Fruit fly (Drosophila melanogaster) whole organism, wandering third instar larva: ENCODE results near the gene Hph.

Experiments
- Abd-B ChIP-seq: fragments of >200 bp; optimal IDR thresholded peaks from 2 replicates; lab custom pipeline; 2017; ENCODE audit warnings: missing biosample characterization, missing genetic modification characterization
- CG32264 ChIP-seq: fragments of 200-800 bp; sonication (Bioruptor generic); optimal IDR thresholded peaks from 2 replicates; lab custom pipeline; 2016; ENCODE audit warnings: missing biosample characterization, missing genetic modification characterization
- CG9705 ChIP-seq: fragments of 200-800 bp; sonication (Bioruptor generic); optimal IDR thresholded peaks from 2 replicates; lab custom pipeline; 2018; ENCODE audit warnings: missing biosample characterization, mild to moderate bottlenecking, missing genetic modification characterization
- CrebA ChIP-seq: fragments of 200-800 bp; sonication (Bioruptor generic); optimal IDR thresholded peaks from 2 replicates; lab custom pipeline; 2016; ENCODE audit warnings: missing biosample characterization, mild to moderate bottlenecking, missing genetic modification characterization, borderline replicate concordance
- Dfd ChIP-seq: fragments of >200 bp; optimal IDR thresholded peaks from 2 replicates; lab custom pipeline; 2017; ENCODE audit warnings: missing biosample characterization, missing genetic modification characterization
- Dif ChIP-seq: fragments of 200-275, 200-300 bp; sonication (Bioruptor generic); optimal IDR thresholded peaks from 2 replicates; lab custom pipeline; 2018; ENCODE audit warnings: missing biosample characterization, missing genetic modification characterization; ENCODE audit not compliant: partially characterized antibody
- GATAd ChIP-seq: sonication (Bioruptor generic); optimal IDR thresholded peaks from 2 replicates; lab custom pipeline; 2016; ENCODE audit warnings: missing biosample characterization, missing genetic modification characterization
- HLH106 ChIP-seq: fragments of 200-800 bp; optimal IDR thresholded peaks from 3 replicates; lab custom pipeline; 2019; ENCODE audit warnings: missing biosample characterization, mild to moderate bottlenecking, missing genetic modification characterization, moderate library complexity
- Hnf4 ChIP-seq: fragments of 200-800 bp; sonication (Bioruptor generic); optimal IDR thresholded peaks from 2 replicates; lab custom pipeline; 2016; ENCODE audit warnings: missing biosample characterization, mild to moderate bottlenecking, missing genetic modification characterization
- Hr78 ChIP-seq: fragments of >200 bp; optimal IDR thresholded peaks from 2 replicates; lab custom pipeline; 2017; ENCODE audit warnings: missing biosample characterization, missing genetic modification characterization
- Hr83 ChIP-seq: fragments of 200-300 bp; sonication (Bioruptor generic); optimal IDR thresholded peaks from 2 replicates; lab custom pipeline; 2016; ENCODE audit warnings: missing biosample characterization, mild to moderate bottlenecking, missing genetic modification characterization, moderate library complexity; ENCODE audit not compliant: poor library complexity, severe bottlenecking
- Jra ChIP-seq: sonication (Bioruptor generic); optimal IDR thresholded peaks from 2 replicates; lab custom pipeline; 2016; ENCODE audit warnings: missing biosample characterization, missing genetic modification characterization
- Mio ChIP-seq: sonication (Bioruptor generic); optimal IDR thresholded peaks from 2 replicates; lab custom pipeline; 2016; ENCODE audit warnings: missing biosample characterization, missing genetic modification characterization
- Myc ChIP-seq: fragments of >200 bp; optimal IDR thresholded peaks from 2 replicates; lab custom pipeline; 2017
- N ChIP-seq: fragments of >200 bp; optimal IDR thresholded peaks from 2 replicates; lab custom pipeline; 2018; ENCODE audit warnings: missing biosample characterization, missing external identifiers, missing genetic modification characterization
- OdsH ChIP-seq: fragments of 200-800 bp; sonication (Bioruptor generic); optimal IDR thresholded peaks from 2 replicates; lab custom pipeline; 2016; ENCODE audit warnings: missing biosample characterization, mild to moderate bottlenecking, missing genetic modification characterization
- Rel ChIP-seq, 2 experiments: fragments of 200-800 bp; sonication (Bioruptor generic) in 1 of 2; optimal IDR thresholded peaks; 2 replicates in 1 of 2; 3 replicates in 1 of 2; lab custom pipeline; 2016 to 2019; ENCODE audit warnings: mild to moderate bottlenecking in 2 of 2, missing biosample characterization in 2 of 2, missing genetic modification characterization in 2 of 2, moderate library complexity in 1 of 2
- Sp1 ChIP-seq: fragments of 200-800 bp; sonication (Bioruptor generic); optimal IDR thresholded peaks from 3 replicates; lab custom pipeline; 2019; ENCODE audit warnings: missing biosample characterization, mild to moderate bottlenecking, missing genetic modification characterization, moderate library complexity
- br ChIP-seq: fragments of 200-800 bp; sonication (Bioruptor generic); optimal IDR thresholded peaks from 2 replicates; lab custom pipeline; 2016; ENCODE audit warnings: missing biosample characterization, missing genetic modification characterization
- brk ChIP-seq: fragments of 200-800 bp; sonication (Bioruptor generic); optimal IDR thresholded peaks from 2 replicates; lab custom pipeline; 2016; ENCODE audit warnings: missing biosample characterization, mild to moderate bottlenecking, missing genetic modification characterization
- dl ChIP-seq, 2 experiments: fragments of 175-275, 200-275 bp in 1 of 2; fragments of 200-275 bp in 1 of 2; sonication (Bioruptor generic); optimal IDR thresholded peaks; lab custom pipeline; 2018; ENCODE audit warnings: mild to moderate bottlenecking in 2 of 2, missing biosample characterization in 2 of 2, missing genetic modification characterization in 2 of 2, moderate library complexity in 2 of 2; ENCODE audit not compliant: partially characterized antibody in 2 of 2, insufficient read depth in 1 of 2
- dmrt93B ChIP-seq: fragments of 200-800 bp; sonication (Bioruptor generic); optimal IDR thresholded peaks from 2 replicates; lab custom pipeline; 2018; ENCODE audit warnings: missing biosample characterization, mild to moderate bottlenecking, missing genetic modification characterization
- dsf ChIP-seq: sonication (Bioruptor generic); optimal IDR thresholded peaks from 2 replicates; lab custom pipeline; 2016; ENCODE audit warnings: missing biosample characterization, missing genetic modification characterization, borderline replicate concordance
- ey ChIP-seq: fragments of 200-800 bp; sonication (Bioruptor generic); optimal IDR thresholded peaks from 2 replicates; lab custom pipeline; 2016; ENCODE audit warnings: missing biosample characterization, missing genetic modification characterization
- foxo ChIP-seq, 2 experiments: fragments of 200-800 bp; sonication (Bioruptor generic); optimal IDR thresholded peaks; 2 replicates in 1 of 2; 3 replicates in 1 of 2; lab custom pipeline; 2016 to 2017; ENCODE audit warnings: missing biosample characterization in 2 of 2, missing genetic modification characterization in 2 of 2
- fru ChIP-seq: fragments of 200-800 bp; sonication (Bioruptor generic); optimal IDR thresholded peaks from 3 replicates; lab custom pipeline; 2016; ENCODE audit warnings: missing biosample characterization, mild to moderate bottlenecking, missing genetic modification characterization
- h ChIP-seq: fragments of 200-800 bp; sonication (Bioruptor generic); optimal IDR thresholded peaks from 3 replicates; lab custom pipeline; 2016; ENCODE audit warnings: missing biosample characterization, mild to moderate bottlenecking, missing genetic modification characterization
- jim ChIP-seq: fragments of 175-275, 200-325 bp; sonication (Bioruptor generic); optimal IDR thresholded peaks from 2 replicates; lab custom pipeline; 2016; ENCODE audit warnings: missing biosample characterization, mild to moderate bottlenecking, missing genetic modification characterization
- lola ChIP-seq: fragments of >200 bp; optimal IDR thresholded peaks from 2 replicates; lab custom pipeline; 2017; ENCODE audit warnings: missing biosample characterization, missing genetic modification characterization
- pan ChIP-seq: fragments of >200 bp; optimal IDR thresholded peaks from 2 replicates; lab custom pipeline; 2017
- psq ChIP-seq: fragments of 200-800 bp; sonication (Bioruptor generic); optimal IDR thresholded peaks from 3 replicates; lab custom pipeline; 2017; ENCODE audit warnings: missing biosample characterization, mild to moderate bottlenecking, missing genetic modification characterization, moderate library complexity
- rgr ChIP-seq: fragments of 200-800 bp; sonication (Bioruptor generic); optimal IDR thresholded peaks from 3 replicates; lab custom pipeline; 2016; ENCODE audit warnings: missing biosample characterization, mild to moderate bottlenecking, missing genetic modification characterization
- sage ChIP-seq: fragments of 200-800 bp; sonication (Bioruptor generic); optimal IDR thresholded peaks from 2 replicates; lab custom pipeline; 2016; ENCODE audit warnings: missing biosample characterization, mild to moderate bottlenecking, missing genetic modification characterization
- sv ChIP-seq: fragments of 200-800 bp; sonication (Bioruptor generic); optimal IDR thresholded peaks from 3 replicates; lab custom pipeline; 2016; ENCODE audit warnings: missing biosample characterization, missing genetic modification characterization
- tai ChIP-seq: sonication (Bioruptor generic); optimal IDR thresholded peaks from 2 replicates; lab custom pipeline; 2016; ENCODE audit warnings: missing biosample characterization, missing genetic modification characterization
- usp ChIP-seq: fragments of >200 bp; optimal IDR thresholded peaks from 2 replicates; lab custom pipeline; 2017; ENCODE audit warnings: missing biosample characterization, missing genetic modification characterization
- woc ChIP-seq: sonication (Bioruptor generic); optimal IDR thresholded peaks from 2 replicates; lab custom pipeline; 2016; ENCODE audit warnings: missing biosample characterization, mild to moderate bottlenecking, missing genetic modification characterization

Gene Hph

DNA sequence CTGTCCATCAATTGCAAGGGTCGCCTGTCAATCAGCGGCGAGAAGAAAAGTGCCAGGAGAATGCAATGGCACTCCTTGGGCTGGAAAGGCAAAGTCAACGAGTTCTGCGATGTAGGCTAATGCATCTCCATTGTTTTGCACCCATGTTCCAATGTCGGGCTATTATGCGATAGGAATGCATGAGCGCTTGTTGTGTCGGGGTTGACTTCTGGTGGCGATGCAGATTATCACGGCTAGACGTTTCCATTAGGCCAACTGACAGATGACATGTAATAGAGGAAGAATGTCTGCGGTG lies 44.1 kb upstream of the Hph start:
- no peak for TF ChIP-seq h (GFP tag; lab: Kevin White, UChicago)

DNA sequence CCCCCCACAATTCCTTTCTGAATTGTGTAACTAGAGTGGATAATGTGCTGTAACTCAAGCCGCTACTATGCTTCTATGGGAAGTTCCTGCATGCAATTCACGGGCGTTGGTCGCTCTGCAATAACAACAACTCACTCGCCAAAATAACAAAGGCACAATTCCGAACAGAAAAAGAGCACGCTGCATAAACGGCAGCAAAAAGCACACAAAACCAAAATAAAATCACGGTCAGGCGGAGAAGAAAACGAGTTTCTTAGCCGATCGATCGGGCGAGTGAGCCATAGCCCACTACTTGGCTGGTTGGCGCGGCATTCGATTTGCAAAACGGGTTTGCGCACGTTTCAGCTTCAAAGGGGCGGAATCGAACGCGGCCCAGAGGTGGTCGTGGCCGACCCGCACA lies 43.5 kb upstream of the Hph start:
- peak; percentile 21 for TF ChIP-seq Dif (GFP tag; lab: Kevin White, UChicago)
- no peak for TF ChIP-seq tai (GFP tag; lab: Kevin White, UChicago)
- TF ChIP-seq Rel (GFP tag; optimal IDR thresholded peaks at IDR 0.05; lab: Kevin White, UChicago), result no peak
- peak; percentile 32 for TF ChIP-seq Rel (tag; optimal IDR thresholded peaks at IDR 0.05; lab: Kevin White, UChicago)

DNA sequence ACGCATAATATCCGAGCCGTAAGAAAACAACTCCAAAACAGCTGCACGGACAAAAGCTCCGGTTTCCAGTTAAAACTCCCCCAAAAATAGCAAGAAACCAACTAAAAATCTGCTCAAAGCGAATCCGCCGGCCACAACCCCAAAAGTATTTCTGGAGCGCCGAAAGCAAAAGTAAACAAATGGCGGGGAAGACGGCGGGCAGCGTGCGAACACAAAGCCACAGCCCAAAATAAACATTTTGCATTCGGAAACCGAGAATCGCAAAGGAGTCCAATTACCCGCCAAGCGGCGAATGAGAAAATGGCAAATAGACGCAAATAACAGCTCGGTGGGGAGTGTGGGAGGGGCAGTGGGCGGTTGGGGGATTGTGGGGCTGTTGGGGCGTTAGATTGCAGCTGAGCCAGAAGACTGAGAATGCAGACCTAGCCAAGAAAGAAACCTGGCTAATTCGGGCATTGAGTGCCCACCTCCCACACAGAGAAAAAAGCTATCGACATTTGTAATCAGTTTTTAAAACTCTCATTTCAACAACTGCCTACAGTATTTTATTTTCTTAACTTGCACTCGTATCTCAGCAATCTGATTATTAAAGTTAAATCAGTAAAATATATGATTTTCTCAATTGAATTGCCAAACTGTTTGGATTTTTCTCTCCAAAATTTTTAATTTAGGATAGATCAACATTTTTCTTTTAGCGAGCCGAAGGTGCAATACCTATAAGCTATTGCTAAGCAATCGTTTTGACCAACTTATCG lies 42.5 kb upstream of the Hph start:
- TF ChIP-seq psq (GFP tag; lab: Kevin White, UChicago) (peak; percentile 32), rgr (no peak)

DNA sequence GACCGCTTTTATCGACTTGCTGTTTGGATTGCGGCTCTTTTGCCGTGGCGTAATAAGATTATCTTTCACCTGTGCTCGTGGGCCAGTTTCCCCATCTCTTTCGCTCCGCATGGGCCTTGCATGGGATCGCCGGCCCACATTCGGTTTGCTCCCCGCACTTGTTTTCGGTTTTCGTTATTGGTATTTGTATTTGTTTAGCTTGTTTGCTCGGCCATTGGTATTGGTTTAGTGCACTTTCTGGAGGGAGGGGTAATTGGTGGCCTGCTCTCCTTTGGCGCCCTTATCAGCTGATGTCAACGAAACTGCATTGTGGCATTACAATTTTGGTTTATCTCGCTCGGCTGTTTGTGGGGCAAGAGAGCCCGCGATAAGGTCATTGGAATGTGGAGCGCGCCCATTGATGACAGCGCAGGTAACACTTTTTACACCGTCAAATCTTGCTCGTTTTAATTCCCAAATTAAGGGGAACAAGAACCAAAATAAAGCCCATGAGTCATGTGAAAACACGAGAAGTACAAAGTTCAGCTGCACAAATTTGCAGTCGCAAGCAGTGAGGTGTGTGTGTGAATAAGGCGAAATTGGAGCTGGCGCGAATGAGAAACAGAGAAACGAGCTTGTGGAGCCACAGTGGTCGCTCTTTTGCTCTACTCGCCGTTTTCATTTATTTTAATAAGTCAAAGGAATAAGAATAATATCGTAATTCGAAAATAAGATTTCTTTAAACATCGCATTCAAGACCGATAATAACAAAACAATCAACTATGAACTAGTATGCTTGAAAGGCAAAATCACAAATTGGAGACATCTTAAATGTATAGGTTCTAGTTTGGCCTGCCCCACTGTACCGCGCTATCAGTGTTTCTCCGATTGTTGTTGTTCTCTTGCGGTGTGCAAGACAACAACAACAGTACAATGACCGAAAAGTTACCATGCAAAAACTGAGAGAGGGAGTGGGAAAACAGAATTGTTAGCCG lies 41.2 kb upstream of the Hph start:
- TF ChIP-seq Jra (GFP tag; lab: Kevin White, UChicago) (peak; percentile 93), HLH106 (tag; lab: Kevin White, UChicago) (peak; percentile 92), tai (GFP tag; lab: Kevin White, UChicago) (no peak), CG32264 (GFP tag; lab: Kevin White, UChicago) (peak; percentile 83), brk (GFP tag; lab: Kevin White, UChicago) (no peak), Hnf4 (peak; percentile 91), psq (GFP tag; lab: Kevin White, UChicago) (peak; percentile 89), dl (GFP tag; optimal IDR thresholded peaks at IDR 0.05; lab: Kevin White, UChicago; ENCODE audit: insufficient read depth in 1 of 2, partially characterized antibody in 2 of 2) (no peak), woc (peak; percentile 91), lola (GFP tag; lab: Kevin White, UChicago) (no peak), Abd-B (no peak), sv (GFP tag; lab: Kevin White, UChicago) (peak; percentile 88), Hr78 (no peak), Sp1 (GFP tag; lab: Kevin White, UChicago) (peak; percentile 89), Dif (GFP tag; lab: Kevin White, UChicago) (no peak), Myc (lab: Kevin White, UChicago) (no peak), OdsH (peak; percentile 89), h (GFP tag; lab: Kevin White, UChicago) (peak; percentile 91), pan (no peak), N (GFP tag; lab: Kevin White, UChicago) (no peak), GATAd (GFP tag; lab: Kevin White, UChicago) (no peak), dsf (GFP tag; lab: Kevin White, UChicago) (peak; percentile 90), fru (GFP tag; lab: Kevin White, UChicago) (peak; percentile 92), sage (GFP tag; lab: Kevin White, UChicago) (peak; percentile 81), Mio (GFP tag; lab: Kevin White, UChicago) (peak; percentile 72), jim (GFP tag; lab: Kevin White, UChicago) (peak; percentile 98), Rel (GFP tag; optimal IDR thresholded peaks at IDR 0.05; lab: Kevin White, UChicago) (peak; percentile 26), Rel (tag; optimal IDR thresholded peaks at IDR 0.05; lab: Kevin White, UChicago) (peak; percentile 59), ey (GFP tag; lab: Kevin White, UChicago) (peak; percentile 93), br (peak; percentile 94), foxo (GFP tag; optimal IDR thresholded peaks at IDR 0.05; lab: Kevin White, UChicago) (peak; percentile 22 to 93), Dfd (no peak), usp (GFP tag; lab: Kevin White, UChicago) (no peak), Hr83 (GFP tag; lab: Kevin White, UChicago) (peak; percentile 100), rgr (peak; percentile 92), CrebA (GFP tag; lab: Kevin White, UChicago) (no peak), dmrt93B (GFP tag; lab: Kevin White, UChicago) (peak; percentile 78), CG9705 (peak; percentile 76)
